Worm (Caenorhabditis elegans) whole organism, midembryonic: ENCODE data around the gene K12H4.3.

Experiments used
- T22C8.4 ChIP-seq: fragments of 200-800 bp; sonication (Bioruptor generic); IDR thresholded peaks from 2 replicates; pipeline ENCODE4 v1.3.6; 2022; ENCODE audit warnings: missing genetic modification characterization, missing compliant biosample characterization
- cog-1 ChIP-seq: sonication (generic microtip); optimal IDR thresholded peaks from 2 replicates; lab custom pipeline; 2016; ENCODE audit warnings: missing genetic modification characterization, missing compliant biosample characterization
- flt-1 ChIP-seq: fragments of 200-800 bp; sonication (Bioruptor generic); IDR thresholded peaks from 2 replicates; pipeline ENCODE4 v1.3.6; 2022; ENCODE audit warnings: missing genetic modification characterization, missing compliant biosample characterization
- med-1 ChIP-seq: sonication (generic microtip); optimal IDR thresholded peaks from 2 replicates; lab custom pipeline; 2017; ENCODE audit warnings: missing genetic modification characterization, mild to moderate bottlenecking, missing compliant biosample characterization, antibody characterized with exemption, missing genetic modification reagents; ENCODE audit not compliant: insufficient read depth
- ref-1 ChIP-seq: fragments of 200-800 bp; sonication (Bioruptor generic); conservative IDR thresholded peaks from 2 replicates; pipeline ENCODE4 v1.3.6; 2022; ENCODE audit warnings: missing genetic modification reagents, missing genetic modification characterization, missing compliant biosample characterization
- ztf-23 ChIP-seq: fragments of 200-800 bp; sonication (Bioruptor generic); IDR thresholded peaks from 2 replicates; pipeline ENCODE4 v1.3.6; 2022; ENCODE audit warnings: missing genetic modification reagents, missing genetic modification characterization, missing compliant biosample characterization

DNA sequence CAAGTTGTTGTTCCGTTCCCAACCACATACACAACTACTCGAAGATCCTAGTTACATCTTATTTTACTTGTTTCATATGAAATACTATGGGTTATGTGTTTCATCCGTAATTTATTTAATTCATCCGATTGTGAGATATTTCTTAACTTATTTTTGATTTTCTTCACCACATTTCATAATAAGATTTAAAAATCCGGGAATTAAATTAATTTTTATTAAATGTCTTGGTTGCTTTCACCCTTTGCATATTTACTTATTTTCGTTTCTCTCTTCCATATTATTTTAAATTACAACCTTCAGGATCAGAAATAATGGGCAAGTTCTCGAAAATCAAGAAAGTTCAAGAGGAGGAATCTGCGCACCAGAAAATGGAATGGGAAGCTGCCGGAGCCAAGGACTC is at the start of gene K12H4.3:
- TF ChIP-seq med-1 (GFP tag; lab: Kevin White, UChicago) (no peak), ref-1 (GFP tag; lab: Robert Waterston, UW) (no peak), T22C8.4 (GFP tag; lab: Robert Waterston, UW) (no peak), cog-1 (tag; lab: Kevin White, UChicago) (no peak), flt-1 (GFP tag; lab: Robert Waterston, UW) (no peak), ztf-23 (GFP tag; lab: Robert Waterston, UW) (no peak)
